Worm (Caenorhabditis elegans) whole organism, mixed stage, embryonic: ENCODE measurements around the gene C25D7.5.

Experiments
- M03D4.4 ChIP-seq: sonication (generic microtip); optimal IDR thresholded peaks from 2 replicates; lab custom pipeline; 2017; ENCODE audit warnings: mild to moderate bottlenecking, missing genetic modification characterization, missing compliant biosample characterization
- bed-3 ChIP-seq: fragments of 200-800 bp; sonication (Bioruptor generic); optimal IDR thresholded peaks from 3 replicates; lab custom pipeline; 2018; ENCODE audit warnings: mild to moderate bottlenecking, missing genetic modification characterization, moderate library complexity, missing compliant biosample characterization
- blmp-1 ChIP-seq: fragments of 150-350 bp; optimal IDR thresholded peaks from 2 replicates; lab custom pipeline; 2014; ENCODE audit warnings: missing biosample characterization, missing genetic modification characterization
- ceh-39 ChIP-seq: fragments of 150-350 bp; optimal IDR thresholded peaks from 2 replicates; lab custom pipeline; 2014; ENCODE audit warnings: missing biosample characterization, missing genetic modification characterization
- ceh-43 ChIP-seq: fragments of 200-800 bp; sonication (Bioruptor generic); optimal IDR thresholded peaks from 2 replicates; lab custom pipeline; 2018; ENCODE audit warnings: mild to moderate bottlenecking, missing genetic modification characterization, moderate library complexity, missing compliant biosample characterization
- ceh-83 ChIP-seq: fragments of 200-800 bp; sonication (Bioruptor generic); optimal IDR thresholded peaks from 2 replicates; lab custom pipeline; 2018; ENCODE audit warnings: mild to moderate bottlenecking, missing genetic modification characterization, missing compliant biosample characterization
- ces-1 ChIP-seq: fragments of 150-350 bp; optimal IDR thresholded peaks from 2 replicates; lab custom pipeline; 2014; ENCODE audit warnings: missing biosample characterization, missing genetic modification reagents, missing genetic modification characterization
- cnd-1 ChIP-seq: fragments of 200-800 bp; sonication (Bioruptor generic); optimal IDR thresholded peaks from 2 replicates; lab custom pipeline; 2018; ENCODE audit warnings: mild to moderate bottlenecking, missing genetic modification characterization, missing compliant biosample characterization
- drap-1 ChIP-seq: fragments of 200-800 bp; sonication (Bioruptor generic); optimal IDR thresholded peaks from 3 replicates; lab custom pipeline; 2018; ENCODE audit warnings: mild to moderate bottlenecking, missing genetic modification characterization, missing compliant biosample characterization
- elt-1 ChIP-seq: sonication (generic microtip); optimal IDR thresholded peaks from 2 replicates; lab custom pipeline; 2017; ENCODE audit warnings: missing genetic modification characterization, mild to moderate bottlenecking, missing compliant biosample characterization, antibody characterized with exemption, moderate library complexity, borderline replicate concordance; ENCODE audit not compliant: insufficient read depth
- elt-3 ChIP-seq: fragments of 150-350 bp; optimal IDR thresholded peaks from 2 replicates; lab custom pipeline; 2014; ENCODE audit warnings: missing biosample characterization, missing genetic modification characterization
- flh-1 ChIP-seq: fragments of 200-800 bp; sonication (Bioruptor generic); optimal IDR thresholded peaks from 2 replicates; lab custom pipeline; 2018; ENCODE audit warnings: mild to moderate bottlenecking, missing genetic modification characterization, moderate library complexity, missing compliant biosample characterization
- ham-2 ChIP-seq: fragments of 200-800 bp; sonication (Bioruptor generic); optimal IDR thresholded peaks from 2 replicates; lab custom pipeline; 2018; ENCODE audit warnings: mild to moderate bottlenecking, missing genetic modification characterization, missing compliant biosample characterization
- hlh-1 ChIP-seq: fragments of 150-350 bp; optimal IDR thresholded peaks from 2 replicates; lab custom pipeline; 2014; ENCODE audit warnings: missing biosample characterization, missing genetic modification reagents, missing genetic modification characterization
- lin-13 ChIP-seq: fragments of 150-350 bp; optimal IDR thresholded peaks from 2 replicates; lab custom pipeline; 2014; ENCODE audit warnings: missing biosample characterization, missing genetic modification characterization
- lin-32 ChIP-seq: fragments of 200-800 bp; sonication (Bioruptor generic); optimal IDR thresholded peaks from 2 replicates; lab custom pipeline; 2018; ENCODE audit warnings: mild to moderate bottlenecking, missing genetic modification characterization, missing compliant biosample characterization
- lsy-2 ChIP-seq: fragments of 150-350 bp; optimal IDR thresholded peaks from 2 replicates; lab custom pipeline; 2014; ENCODE audit warnings: missing biosample characterization, missing genetic modification characterization
- mab-5 ChIP-seq: fragments of 150-350 bp; optimal IDR thresholded peaks from 2 replicates; lab custom pipeline; 2014; ENCODE audit warnings: missing biosample characterization, missing genetic modification characterization
- mep-1 ChIP-seq: fragments of 150-350 bp; optimal IDR thresholded peaks from 2 replicates; lab custom pipeline; 2017; ENCODE audit warnings: missing biosample characterization, missing genetic modification reagents, missing genetic modification characterization, inconsistent platforms
- mls-2 ChIP-seq: sonication (generic microtip); optimal IDR thresholded peaks from 2 replicates; lab custom pipeline; 2016; ENCODE audit warnings: mild to moderate bottlenecking, missing genetic modification characterization, moderate library complexity, missing compliant biosample characterization
- nhr-12 ChIP-seq: fragments of 150-350 bp; optimal IDR thresholded peaks from 2 replicates; lab custom pipeline; 2014; ENCODE audit warnings: missing biosample characterization, missing genetic modification characterization
- nhr-2 ChIP-seq: fragments of 150-350 bp; optimal IDR thresholded peaks from 2 replicates; lab custom pipeline; 2014; ENCODE audit warnings: missing biosample characterization, missing genetic modification characterization
- nhr-237 ChIP-seq: fragments of 150-350 bp; optimal IDR thresholded peaks from 2 replicates; lab custom pipeline; 2014; ENCODE audit warnings: missing biosample characterization, missing genetic modification characterization
- nhr-28 ChIP-seq: fragments of 150-350 bp; optimal IDR thresholded peaks from 2 replicates; lab custom pipeline; 2014; ENCODE audit warnings: missing biosample characterization, missing genetic modification characterization
- nhr-76 ChIP-seq: sonication (generic microtip); optimal IDR thresholded peaks from 2 replicates; lab custom pipeline; 2017; ENCODE audit warnings: missing biosample characterization, missing genetic modification characterization
- pha-4 ChIP-seq: fragments of 150-350 bp; optimal IDR thresholded peaks from 2 replicates; lab custom pipeline; 2018; ENCODE audit warnings: missing biosample characterization, missing genetic modification reagents, missing genetic modification characterization
- sem-2 ChIP-seq: fragments of 200-800 bp; sonication (Bioruptor generic); optimal IDR thresholded peaks from 2 replicates; lab custom pipeline; 2018; ENCODE audit warnings: mild to moderate bottlenecking, missing genetic modification characterization, missing compliant biosample characterization
- snpc-4 ChIP-seq: fragments of 150-350 bp; optimal IDR thresholded peaks from 2 replicates; lab custom pipeline; 2014; ENCODE audit warnings: missing biosample characterization, missing genetic modification characterization
- sptf-1 ChIP-seq: sonication (generic microtip); optimal IDR thresholded peaks from 2 replicates; lab custom pipeline; 2017; ENCODE audit warnings: mild to moderate bottlenecking, missing genetic modification characterization, moderate library complexity, missing compliant biosample characterization
- tbx-8 ChIP-seq: fragments of 200-800 bp; sonication (Bioruptor generic); optimal IDR thresholded peaks from 2 replicates; lab custom pipeline; 2018; ENCODE audit warnings: mild to moderate bottlenecking, missing genetic modification characterization, moderate library complexity, missing compliant biosample characterization
- unc-120 ChIP-seq: sonication (generic microtip); optimal IDR thresholded peaks from 2 replicates; lab custom pipeline; 2017; ENCODE audit warnings: missing genetic modification characterization, missing compliant biosample characterization; ENCODE audit not compliant: poor library complexity, severe bottlenecking
- unc-39 ChIP-seq: fragments of 150-350 bp; optimal IDR thresholded peaks from 2 replicates; lab custom pipeline; 2014; ENCODE audit warnings: missing biosample characterization, missing genetic modification characterization
- unc-62 ChIP-seq: fragments of 150-350 bp; optimal IDR thresholded peaks from 2 replicates; lab custom pipeline; 2014; ENCODE audit warnings: missing biosample characterization, missing genetic modification reagents, missing genetic modification characterization
- zip-8 ChIP-seq: fragments of 150-350 bp; optimal IDR thresholded peaks from 2 replicates; lab custom pipeline; 2014; ENCODE audit warnings: missing biosample characterization, missing genetic modification characterization
- ztf-11 ChIP-seq: fragments of 150-350 bp; optimal IDR thresholded peaks from 2 replicates; lab custom pipeline; 2014; ENCODE audit warnings: missing biosample characterization, missing genetic modification characterization

The C25D7.5 gene

ce11 chrV:15068378-15068777, 15.9 kb downstream of the C25D7.5 start, which contains the start of gene dnj-3:
dnj-3 (plus strand) TSS chrV:15068678.
- no peak for TF ChIP-seq unc-39 (tag; lab: Kevin White, UChicago)
- no peak for TF ChIP-seq ztf-11 (tag; lab: Kevin White, UChicago)
- TF ChIP-seq tbx-8 (GFP tag; lab: Kevin White, UChicago) = no peak
- TF ChIP-seq sem-2 (GFP tag; lab: Kevin White, UChicago) = no peak
- no peak for TF ChIP-seq lin-13
- no peak for TF ChIP-seq ceh-39 (tag; lab: Kevin White, UChicago)
- no peak for TF ChIP-seq pha-4
- no peak for TF ChIP-seq unc-120
- no peak for TF ChIP-seq hlh-1 (tag; lab: Kevin White, UChicago)
- TF ChIP-seq sptf-1 (tag; lab: Kevin White, UChicago) = no peak
- TF ChIP-seq nhr-12 (tag; lab: Kevin White, UChicago) = no peak

ce11 chrV:15069435-15069985, 17.1 kb downstream of the C25D7.5 start:
- TF ChIP-seq M03D4.4 (tag; lab: Kevin White, UChicago) (no peak), ces-1 (GFP tag; lab: Kevin White, UChicago) (peak; percentile 87), lsy-2 (tag; lab: Kevin White, UChicago) (peak; percentile 82), zip-8 (no peak)

ce11 chrV:15071015-15071810, 18.8 kb downstream of the C25D7.5 start, which contains the start of gene unc-76:
unc-76 (plus strand) TSS chrV:15071760.
- TF ChIP-seq lin-13 = no peak
- no peak for TF ChIP-seq nhr-76 (tag; lab: Kevin White, UChicago)
- TF ChIP-seq nhr-28 = no peak
- peak; percentile 91 for TF ChIP-seq ces-1 (GFP tag; lab: Kevin White, UChicago)
- no peak for TF ChIP-seq flh-1 (GFP tag; lab: Kevin White, UChicago)
- TF ChIP-seq mab-5 = no peak
- TF ChIP-seq mep-1 (tag; lab: Kevin White, UChicago) = peak; percentile 44
- no peak for TF ChIP-seq ztf-11 (tag; lab: Kevin White, UChicago)
- peak; percentile 52 for TF ChIP-seq lsy-2 (tag; lab: Kevin White, UChicago)
- peak; percentile 94 for TF ChIP-seq unc-62 (GFP tag; lab: Kevin White, UChicago)
- TF ChIP-seq cnd-1 (tag; lab: Kevin White, UChicago) = peak; percentile 26
- TF ChIP-seq hlh-1 (tag; lab: Kevin White, UChicago) = peak; percentile 62
- TF ChIP-seq ceh-39 (tag; lab: Kevin White, UChicago) = peak; percentile 65
- no peak for TF ChIP-seq elt-3 (tag; lab: Kevin White, UChicago)
- TF ChIP-seq elt-1 (tag; lab: Kevin White, UChicago) = no peak
- no peak for TF ChIP-seq zip-8
- no peak for TF ChIP-seq blmp-1
- TF ChIP-seq drap-1 = peak; percentile 80
- peak; percentile 35 for TF ChIP-seq sptf-1 (tag; lab: Kevin White, UChicago)
- TF ChIP-seq ham-2 (GFP tag; lab: Kevin White, UChicago) = no peak
- TF ChIP-seq sem-2 (GFP tag; lab: Kevin White, UChicago) = no peak
- TF ChIP-seq bed-3 (GFP tag; lab: Kevin White, UChicago) = no peak
- no peak for TF ChIP-seq ceh-83 (GFP tag; lab: Kevin White, UChicago)
- peak; percentile 99 for TF ChIP-seq unc-120
- TF ChIP-seq snpc-4 (tag; lab: Kevin White, UChicago) = no peak
- no peak for TF ChIP-seq unc-39 (tag; lab: Kevin White, UChicago)
- no peak for TF ChIP-seq tbx-8 (GFP tag; lab: Kevin White, UChicago)
- TF ChIP-seq nhr-12 (tag; lab: Kevin White, UChicago) = no peak
- TF ChIP-seq ceh-43 (GFP tag; lab: Kevin White, UChicago) = no peak
- TF ChIP-seq nhr-237 (tag; lab: Kevin White, UChicago) = peak; percentile 60
- peak; percentile 57 for TF ChIP-seq mls-2
- TF ChIP-seq lin-32 (GFP tag; lab: Kevin White, UChicago) = no peak
- TF ChIP-seq nhr-2 = peak; percentile 39
- TF ChIP-seq M03D4.4 (tag; lab: Kevin White, UChicago) = no peak
- TF ChIP-seq pha-4 = peak; percentile 79
